Worm (Caenorhabditis elegans): ENCODE data around the gene scrm-8.
"Not testable (repeated sequence)": the region's sequence is repeated elsewhere in the genome, so short reads cannot be mapped to it uniquely, and the experiment has no call there.

The scrm-8 gene

ce11 chrIV:4142986-4143385 is 21.5 kb upstream of the scrm-8 start, which contains the start of gene F49F1.12:
TSS of gene F49F1.12 (minus strand) at chrIV:4143086.
- not testable (repeated sequence) for TF ChIP-seq K02D7.2, zip-5, madf-2 (tag; optimal IDR thresholded peaks at IDR 0.05)

ce11 chrIV:4144784-4145183 is 19.7 kb upstream of the scrm-8 start, which contains the start of gene R07C12.3:
TSS of gene R07C12.3 (plus strand) at chrIV:4145084.
- TF ChIP-seq sdc-2 (tag; optimal IDR thresholded peaks at IDR 0.05) (no peak), fkh-10 (GFP tag; optimal IDR thresholded peaks at IDR 0.05) (no peak), T23F11.4 (GFP tag; optimal IDR thresholded peaks at IDR 0.05) (no peak), ztf-16 (tag; optimal IDR thresholded peaks at IDR 0.05) (no peak), npax-4 (tag; optimal IDR thresholded peaks at IDR 0.05) (no peak), ceh-19 (GFP tag; optimal IDR thresholded peaks at IDR 0.05) (no peak), K02D7.2 (tag; optimal IDR thresholded peaks at IDR 0.05) (no peak), lim-6 (tag; optimal IDR thresholded peaks at IDR 0.05) (no peak), fkh-6 (tag; optimal IDR thresholded peaks at IDR 0.05) (no peak), hlh-13 (GFP tag; optimal IDR thresholded peaks at IDR 0.05) (no peak), ceh-48 (tag; optimal IDR thresholded peaks at IDR 0.05) (no peak), lin-11 (tag; optimal IDR thresholded peaks at IDR 0.05) (no peak), pha-2 (tag; optimal IDR thresholded peaks at IDR 0.05) (no peak), hlh-30 (tag; optimal IDR thresholded peaks at IDR 0.05; ENCODE audit: insufficient read depth) (no peak), C38D4.7 (GFP tag; optimal IDR thresholded peaks at IDR 0.05) (no peak), unc-55 (GFP tag; optimal IDR thresholded peaks at IDR 0.05) (no peak), mec-3 (tag; optimal IDR thresholded peaks at IDR 0.05; ENCODE audit: borderline replicate concordance) (no peak), syd-9 (tag; optimal IDR thresholded peaks at IDR 0.05) (no peak), hlh-15 (tag; optimal IDR thresholded peaks at IDR 0.05) (no peak)

DNA sequence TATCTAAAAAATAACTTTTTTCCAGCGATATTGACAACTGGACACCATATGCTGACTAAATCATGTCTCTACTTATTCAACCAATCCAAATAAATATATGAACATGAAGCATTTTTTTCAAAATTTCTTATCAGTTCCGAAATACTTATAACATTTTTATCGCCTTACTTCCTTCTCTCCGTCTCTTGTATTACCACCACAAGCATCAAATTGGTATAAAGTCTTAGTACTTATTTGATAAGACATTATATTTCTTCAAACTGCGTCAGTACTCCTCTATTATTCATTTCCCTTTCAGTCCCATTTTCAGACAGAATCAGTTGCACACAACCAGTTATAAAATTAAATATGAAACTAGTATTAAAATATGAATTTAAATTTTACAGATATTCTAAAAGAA is 16.6 kb upstream of the scrm-8 start:
- TF ChIP-seq elt-2 (tag; optimal IDR thresholded peaks at IDR 0.05) (peak; percentile 47), unc-55 (GFP tag; optimal IDR thresholded peaks at IDR 0.05) (no peak)

DNA sequence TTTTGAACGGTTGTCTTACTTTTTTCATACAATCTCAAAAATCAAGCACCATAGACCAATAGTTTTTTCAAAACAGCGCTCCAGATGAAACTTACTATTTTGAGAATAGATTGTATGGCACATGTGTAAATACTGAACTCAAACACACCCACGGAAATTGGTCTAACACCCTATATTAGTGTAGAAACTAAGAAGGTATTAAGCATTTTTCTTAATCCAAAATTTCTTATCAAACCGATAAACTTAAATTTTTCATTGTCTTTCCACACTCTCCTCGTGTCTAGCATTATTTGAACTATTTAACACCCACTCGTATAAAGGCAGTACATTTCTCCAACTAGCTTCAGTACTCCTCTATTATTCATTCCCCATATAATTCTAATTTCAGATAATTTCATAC is 14.4 kb upstream of the scrm-8 start:
- TF ChIP-seq pqm-1 (tag; optimal IDR thresholded peaks at IDR 0.05) (no peak), unc-86 (tag; optimal IDR thresholded peaks at IDR 0.05) (no peak), ceh-34 (tag; optimal IDR thresholded peaks at IDR 0.05) (no peak)

ce11 chrIV:4152143-4152542 is 12.3 kb upstream of the scrm-8 start, which contains the start of the genes K08D10.10 and R07C12.1:
TSS of gene K08D10.10 (plus strand) at chrIV:4152235.
TSS of gene R07C12.1 (plus strand) at chrIV:4152456.
- TF ChIP-seq ceh-14 (tag; optimal IDR thresholded peaks at IDR 0.05) (no peak), hlh-8 (tag; optimal IDR thresholded peaks at IDR 0.05) (no peak), unc-86 (tag; optimal IDR thresholded peaks at IDR 0.05) (no peak), K09A11.1 (tag; optimal IDR thresholded peaks at IDR 0.05; ENCODE audit: insufficient read depth) (no peak), ztf-16 (tag; optimal IDR thresholded peaks at IDR 0.05) (no peak), npax-4 (tag; optimal IDR thresholded peaks at IDR 0.05) (no peak), nfya-1 (tag; optimal IDR thresholded peaks at IDR 0.05) (no peak), pqm-1 (tag; optimal IDR thresholded peaks at IDR 0.05) (no peak)

DNA sequence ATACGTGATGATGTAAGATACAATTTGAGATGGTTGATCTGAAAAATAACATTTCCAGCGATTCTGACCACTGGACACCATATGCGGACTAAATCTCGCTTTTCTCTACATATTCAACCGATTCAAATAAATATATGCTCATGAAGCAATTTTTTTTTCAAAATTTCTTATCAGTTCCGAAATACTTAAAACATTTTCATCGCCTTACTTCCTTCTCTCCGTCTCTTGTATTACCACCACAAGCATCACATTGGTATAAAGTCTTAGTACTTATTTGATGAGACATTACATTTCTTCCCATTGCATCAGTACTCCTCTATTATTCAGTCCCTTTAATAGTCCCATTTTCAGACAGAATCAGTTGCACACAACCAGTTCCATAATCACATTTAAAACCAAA is 9.9 kb upstream of the scrm-8 start, which contains the start of gene K08D10.14:
Gene K08D10.14 (plus strand): TSS at position 301 of the 400 bp plus-strand sequence.
- TF ChIP-seq tbx-2 (tag; optimal IDR thresholded peaks at IDR 0.05) (no peak), hlh-30 (tag; optimal IDR thresholded peaks at IDR 0.05; ENCODE audit: insufficient read depth) (no peak), npax-4 (tag; optimal IDR thresholded peaks at IDR 0.05) (no peak), K02D7.2 (tag; optimal IDR thresholded peaks at IDR 0.05) (no peak), nfya-1 (tag; optimal IDR thresholded peaks at IDR 0.05) (no peak), nhr-11 (tag; optimal IDR thresholded peaks at IDR 0.05) (no peak)

All from whole organism, late embryonic.